Fruit fly (Drosophila melanogaster) whole organism, embryonic: ENCODE measurements around the gene CG42366.

Experiments
- B-H1 ChIP-seq: fragments of 200-800 bp; sonication (Bioruptor generic); IDR thresholded peaks from 3 replicates; pipeline ENCODE4 v1.3.6; 2022; ENCODE audit warnings: missing biosample characterization, missing genetic modification characterization
- B-H2 ChIP-seq: fragments of 200-800 bp; sonication (Bioruptor generic); optimal IDR thresholded peaks from 2 replicates; lab custom pipeline; 2018; ENCODE audit warnings: missing biosample characterization, mild to moderate bottlenecking, missing genetic modification characterization
- CG1024 ChIP-seq: fragments of 200-800 bp; sonication (Bioruptor generic); IDR thresholded peaks from 2 replicates; pipeline ENCODE4 v1.3.6; 2022; ENCODE audit warnings: missing biosample characterization, missing genetic modification characterization
- CG11085 ChIP-seq: fragments of 200-800 bp; sonication (Bioruptor generic); IDR thresholded peaks from 2 replicates; pipeline ENCODE4 v1.3.6; 2022; ENCODE audit warnings: missing biosample characterization, missing genetic modification characterization
- CG12104 ChIP-seq: fragments of 200-800 bp; sonication (Bioruptor generic); optimal IDR thresholded peaks from 3 replicates; lab custom pipeline; 2016; ENCODE audit warnings: missing biosample characterization, missing genetic modification characterization
- CG13775 ChIP-seq: fragments of 200-800 bp; sonication (Bioruptor generic); optimal IDR thresholded peaks from 3 replicates; lab custom pipeline; 2017; ENCODE audit warnings: missing biosample characterization, mild to moderate bottlenecking, missing genetic modification characterization
- CG14667 ChIP-seq: fragments of 200-800 bp; sonication (Bioruptor generic); IDR thresholded peaks from 2 replicates; pipeline ENCODE4 v1.3.6; 2022; ENCODE audit warnings: missing biosample characterization, missing genetic modification characterization
- CG1602 ChIP-seq: fragments of 200-800 bp; sonication (Bioruptor generic); optimal IDR thresholded peaks from 3 replicates; lab custom pipeline; 2016; ENCODE audit warnings: missing biosample characterization, missing genetic modification characterization
- CG17568 ChIP-seq: fragments of 200-800 bp; sonication (Bioruptor generic); optimal IDR thresholded peaks from 2 replicates; lab custom pipeline; 2018; ENCODE audit warnings: missing biosample characterization, mild to moderate bottlenecking, missing genetic modification characterization, moderate library complexity
- CG2678 ChIP-seq: fragments of 200-800 bp; sonication (Bioruptor generic); optimal IDR thresholded peaks from 3 replicates; lab custom pipeline; 2019; ENCODE audit warnings: missing biosample characterization, mild to moderate bottlenecking, missing genetic modification characterization, moderate library complexity
- CG32767 ChIP-seq: fragments of 200-800 bp; sonication (Bioruptor generic); IDR thresholded peaks from 2 replicates; pipeline ENCODE4 v1.3.6; 2022; ENCODE audit warnings: missing biosample characterization, missing genetic modification characterization
- CG5245 ChIP-seq: fragments of 200-800 bp; sonication (Bioruptor generic); optimal IDR thresholded peaks from 3 replicates; lab custom pipeline; 2016; ENCODE audit warnings: missing biosample characterization, missing genetic modification characterization
- CG9932 ChIP-seq: fragments of 200-800 bp; sonication (Bioruptor generic); IDR thresholded peaks from 2 replicates; pipeline ENCODE4 v1.3.6; 2022; ENCODE audit warnings: missing biosample characterization, missing genetic modification characterization
- CoRest ChIP-seq: fragments of 200-800 bp; sonication (Bioruptor generic); optimal IDR thresholded peaks from 3 replicates; lab custom pipeline; 2018; ENCODE audit warnings: missing biosample characterization, mild to moderate bottlenecking, missing genetic modification characterization, moderate library complexity
- D ChIP-seq, 2 experiments: fragments of 200-800 bp in 1 of 2; fragments of >200 bp in 1 of 2; sonication (Bioruptor generic) in 1 of 2; optimal IDR thresholded peaks; 2 replicates in 1 of 2; 3 replicates in 1 of 2; lab custom pipeline; 2017; ENCODE audit warnings: mild to moderate bottlenecking in 1 of 2, missing biosample characterization in 1 of 2, missing genetic modification characterization in 1 of 2, missing genetic modification reagents in 1 of 2
- Doc2 ChIP-seq: fragments of 200-800 bp; sonication (Bioruptor generic); IDR thresholded peaks from 2 replicates; pipeline ENCODE4 v1.3.6; 2022; ENCODE audit warnings: missing biosample characterization, missing genetic modification characterization
- Ets65A ChIP-seq: fragments of 200-800 bp; sonication (Bioruptor generic); peaks from one replicate; lab custom pipeline; 2016; ENCODE audit warnings: missing biosample characterization, missing genetic modification characterization
- Fer2 ChIP-seq: fragments of 200-800 bp; sonication (Bioruptor generic); optimal IDR thresholded peaks from 2 replicates; lab custom pipeline; 2018; ENCODE audit warnings: missing biosample characterization, mild to moderate bottlenecking, missing genetic modification characterization, moderate library complexity
- Gug ChIP-seq: fragments of 200-800 bp; sonication (Bioruptor generic); IDR thresholded peaks from 4 replicates; pipeline ENCODE4 v1.3.6; 2022; ENCODE audit warnings: missing biosample characterization, missing genetic modification characterization
- Hr51 ChIP-seq, 2 experiments: fragments of 200-800 bp; sonication (Bioruptor generic); optimal IDR thresholded peaks; 2 replicates in 1 of 2; 3 replicates in 1 of 2; lab custom pipeline; 2016 to 2018; ENCODE audit warnings: missing biosample characterization in 2 of 2, missing genetic modification characterization in 2 of 2, mild to moderate bottlenecking in 1 of 2, moderate library complexity in 1 of 2
- MBD-R2 ChIP-seq: fragments of 200-800 bp; sonication (Bioruptor generic); IDR thresholded peaks from 2 replicates; pipeline ENCODE4 v1.3.6; 2022; ENCODE audit warnings: missing biosample characterization, missing genetic modification characterization
- NC2α ChIP-seq: fragments of 200-800 bp; sonication (Bioruptor generic); optimal IDR thresholded peaks from 2 replicates; lab custom pipeline; 2016; ENCODE audit warnings: missing biosample characterization, missing genetic modification characterization
- Pdp1 ChIP-seq, 2 experiments: fragments of 200-800 bp; sonication (Bioruptor generic); optimal IDR thresholded peaks; 3 replicates each; lab custom pipeline; 2016; ENCODE audit warnings: missing biosample characterization in 2 of 2, missing genetic modification characterization in 2 of 2, mild to moderate bottlenecking in 1 of 2, moderate library complexity in 1 of 2
- Rfx ChIP-seq: fragments of 200-800 bp; sonication (Bioruptor generic); IDR thresholded peaks from 2 replicates; pipeline ENCODE4 v1.3.6; 2022; ENCODE audit warnings: missing biosample characterization, missing genetic modification characterization
- Six4 ChIP-seq: fragments of 200-800 bp; sonication (Bioruptor generic); optimal IDR thresholded peaks from 2 replicates; lab custom pipeline; 2016; ENCODE audit warnings: missing biosample characterization, missing genetic modification characterization
- Sox102F ChIP-seq: fragments of 200-800 bp; sonication (Bioruptor generic); optimal IDR thresholded peaks from 2 replicates; lab custom pipeline; 2018; ENCODE audit warnings: missing biosample characterization, mild to moderate bottlenecking, missing genetic modification characterization, moderate library complexity
- Xrp1 ChIP-seq: fragments of 200-800 bp; sonication (Bioruptor generic); IDR thresholded peaks from 2 replicates; pipeline ENCODE4 v1.3.6; 2022; ENCODE audit warnings: missing biosample characterization, missing genetic modification characterization
- ac ChIP-seq: fragments of 200-800 bp; sonication (Bioruptor generic); optimal IDR thresholded peaks from 3 replicates; lab custom pipeline; 2017; ENCODE audit warnings: missing biosample characterization, mild to moderate bottlenecking, missing genetic modification characterization
- ase ChIP-seq: fragments of 200-800 bp; sonication (Bioruptor generic); IDR thresholded peaks from 3 replicates; pipeline ENCODE4 v1.3.6; 2022; ENCODE audit warnings: missing biosample characterization, missing genetic modification characterization
- ash1 ChIP-seq: fragments of 200-800 bp; sonication (Bioruptor generic); optimal IDR thresholded peaks from 2 replicates; lab custom pipeline; 2018; ENCODE audit warnings: missing biosample characterization, mild to moderate bottlenecking, missing genetic modification characterization
- ato ChIP-seq: fragments of 200-800 bp; sonication (Bioruptor generic); IDR thresholded peaks from 2 replicates; pipeline ENCODE4 v1.3.6; 2022; ENCODE audit warnings: missing biosample characterization, missing genetic modification characterization; ENCODE audit not compliant: partially characterized antibody
- cg ChIP-seq: fragments of 200-800 bp; sonication (Bioruptor generic); optimal IDR thresholded peaks from 3 replicates; lab custom pipeline; 2019; ENCODE audit warnings: missing biosample characterization, mild to moderate bottlenecking, missing genetic modification characterization, moderate library complexity
- eve ChIP-seq, 2 experiments: fragments of >200 bp; optimal IDR thresholded peaks; 2 replicates each; lab custom pipeline; 2017; ENCODE audit warnings: missing biosample characterization in 2 of 2, missing genetic modification characterization in 2 of 2
- ewg ChIP-seq: fragments of 200-800 bp; sonication (Bioruptor generic); optimal IDR thresholded peaks from 3 replicates; lab custom pipeline; 2017; ENCODE audit warnings: mild to moderate bottlenecking, missing biosample characterization, missing genetic modification reagents, missing genetic modification characterization
- eyg ChIP-seq: fragments of 200-800 bp; sonication (Bioruptor generic); optimal IDR thresholded peaks from 3 replicates; lab custom pipeline; 2016; ENCODE audit warnings: missing biosample characterization, missing genetic modification characterization
- fd64A ChIP-seq: fragments of 200-800 bp; sonication (Bioruptor generic); optimal IDR thresholded peaks from 3 replicates; lab custom pipeline; 2018; ENCODE audit warnings: missing biosample characterization, mild to moderate bottlenecking, missing genetic modification characterization
- fd96Cb ChIP-seq: fragments of 200-800 bp; sonication (Bioruptor generic); optimal IDR thresholded peaks from 2 replicates; lab custom pipeline; 2018; ENCODE audit warnings: missing biosample characterization, mild to moderate bottlenecking, missing genetic modification characterization, moderate library complexity
- grau ChIP-seq: fragments of 200-800 bp; optimal IDR thresholded peaks from 3 replicates; lab custom pipeline; 2019; ENCODE audit warnings: missing biosample characterization, mild to moderate bottlenecking, missing genetic modification characterization, moderate library complexity
- gt ChIP-seq: fragments of 200-800 bp; sonication (Bioruptor generic); IDR thresholded peaks from 2 replicates; pipeline ENCODE4 v1.3.6; 2022; ENCODE audit warnings: missing biosample characterization, missing genetic modification characterization
- hkb ChIP-seq, 2 experiments: fragments of 200-800 bp in 1 of 2; fragments of >200 bp in 1 of 2; sonication (Bioruptor generic) in 1 of 2; IDR thresholded peaks in 1 of 2; optimal IDR thresholded peaks in 1 of 2; 2 replicates each; pipeline versions ENCODE4 v1.3.6 to Lab custom; 2017 to 2022; ENCODE audit warnings: missing biosample characterization in 1 of 2, missing genetic modification characterization in 1 of 2
- lbe ChIP-seq: fragments of 200-800 bp; sonication (Bioruptor generic); optimal IDR thresholded peaks from 2 replicates; lab custom pipeline; 2016; ENCODE audit warnings: missing biosample characterization, mild to moderate bottlenecking, missing genetic modification characterization
- mam ChIP-seq: fragments of 200-800 bp; sonication (Bioruptor generic); optimal IDR thresholded peaks from 3 replicates; lab custom pipeline; 2016; ENCODE audit warnings: missing biosample characterization, missing genetic modification characterization
- mirr ChIP-seq: fragments of 200-800 bp; sonication (Bioruptor generic); optimal IDR thresholded peaks from 3 replicates; lab custom pipeline; 2018; ENCODE audit warnings: missing biosample characterization, mild to moderate bottlenecking, missing genetic modification characterization
- nerfin-2 ChIP-seq: fragments of 200-800 bp; sonication (Bioruptor generic); IDR thresholded peaks from 2 replicates; pipeline ENCODE4 v1.3.6; 2022; ENCODE audit warnings: missing biosample characterization, missing genetic modification characterization; ENCODE audit not compliant: partially characterized antibody
- psq ChIP-seq: fragments of 200-800 bp; sonication (Bioruptor generic); optimal IDR thresholded peaks from 2 replicates; lab custom pipeline; 2017; ENCODE audit warnings: missing biosample characterization, missing genetic modification characterization
- sens ChIP-seq: fragments of 200-800 bp; sonication (Bioruptor generic); peaks from one replicate; lab custom pipeline; 2016; ENCODE audit warnings: missing biosample characterization, missing genetic modification characterization
- sna ChIP-seq: fragments of 200-800 bp; sonication (Bioruptor generic); IDR thresholded peaks from 2 replicates; pipeline ENCODE4 v1.3.6; 2022; ENCODE audit warnings: missing biosample characterization, missing genetic modification characterization; ENCODE audit not compliant: partially characterized antibody
- ssp ChIP-seq: fragments of 200-800 bp; sonication (Bioruptor generic); IDR thresholded peaks from 2 replicates; pipeline ENCODE4 v1.3.6; 2022; ENCODE audit warnings: missing biosample characterization, missing genetic modification characterization
- twi ChIP-seq: fragments of 200-800 bp; optimal IDR thresholded peaks from 2 replicates; lab custom pipeline; 2019; ENCODE audit warnings: missing biosample characterization, mild to moderate bottlenecking, missing genetic modification characterization, moderate library complexity
- usp ChIP-seq: fragments of >200 bp; optimal IDR thresholded peaks from 2 replicates; lab custom pipeline; 2017; ENCODE audit warnings: missing biosample characterization, missing genetic modification characterization

CG42366 gene

DNA sequence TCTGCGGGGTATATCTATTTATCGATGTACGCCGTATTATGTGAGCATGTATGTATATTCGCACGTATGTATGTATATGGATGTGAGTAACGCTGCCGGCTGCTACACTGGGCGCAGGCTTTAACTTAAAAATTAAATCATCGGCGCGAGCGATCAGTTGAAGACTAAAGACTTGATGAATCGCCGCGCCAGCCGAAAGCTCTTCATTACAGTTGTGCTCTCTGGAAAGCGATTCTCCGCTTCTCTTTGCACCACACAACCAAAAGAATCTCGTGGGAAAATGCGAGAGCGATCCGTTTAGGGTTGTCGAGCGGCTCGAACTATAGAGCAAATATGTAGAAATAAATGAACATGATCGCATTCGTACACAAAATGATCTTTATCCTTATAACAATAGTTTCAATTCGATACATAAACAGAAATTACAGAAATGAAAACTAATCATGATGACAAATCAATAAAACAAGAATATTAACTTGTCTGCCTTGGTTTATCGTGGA, 16.4 kb upstream of the CG42366 start, which contains the start of gene CG13124 (continued):
- no peak for TF ChIP-seq nerfin-2 (GFP tag; lab: Robert Waterston, UW)
- peak in 1 of 2 experiments; percentile 60 for TF ChIP-seq Pdp1 (GFP tag; optimal IDR thresholded peaks at IDR 0.05; lab: Kevin White, UChicago)
- TF ChIP-seq CG1602, result no peak
- peak; percentile 38; the same call in 1 of the 2 replicates for TF ChIP-seq Xrp1 (GFP tag; lab: Robert Waterston, UW)
- peak in 1 of 2 experiments; percentile 27 for TF ChIP-seq Hr51 (GFP tag; optimal IDR thresholded peaks at IDR 0.05; lab: Kevin White, UChicago)
- peak; percentile 53 for TF ChIP-seq CG9932 (GFP tag; lab: Robert Waterston, UW)
- peak; percentile 32 for TF ChIP-seq grau
- TF ChIP-seq mam (GFP tag; lab: Kevin White, UChicago), result peak; percentile 8
- no peak for TF ChIP-seq gt (GFP tag; lab: Robert Waterston, UW)
- peak; percentile 46 for TF ChIP-seq cg (GFP tag; lab: Kevin White, UChicago)
- TF ChIP-seq fd64A (GFP tag; lab: Kevin White, UChicago), result no peak
- TF ChIP-seq CG12104 (GFP tag; lab: Kevin White, UChicago), result no peak
- no peak for TF ChIP-seq eve (GFP tag; optimal IDR thresholded peaks at IDR 0.05; lab: Kevin White, UChicago)
- no peak for TF ChIP-seq ssp
- TF ChIP-seq fd96Cb (tag; lab: Kevin White, UChicago), result no peak
- TF ChIP-seq Ets65A (GFP tag; lab: Kevin White, UChicago), result no peak
- no peak for TF ChIP-seq Six4 (GFP tag; lab: Kevin White, UChicago)
- peak; percentile 50 for TF ChIP-seq CG17568 (GFP tag; lab: Kevin White, UChicago)
- TF ChIP-seq CG11085 (GFP tag; lab: Robert Waterston, UW), result no peak
- peak; percentile 17 for TF ChIP-seq B-H2 (GFP tag; lab: Kevin White, UChicago)
- TF ChIP-seq sens, result peak; percentile 84
- TF ChIP-seq CG5245 (GFP tag; lab: Kevin White, UChicago), result no peak
- TF ChIP-seq ewg (GFP tag; lab: Kevin White, UChicago), result no peak
- no peak for TF ChIP-seq psq (GFP tag; lab: Kevin White, UChicago)
- no peak for TF ChIP-seq ase (GFP tag; lab: Robert Waterston, UW)
- no peak for TF ChIP-seq eyg (GFP tag; lab: Kevin White, UChicago)
- TF ChIP-seq CG1024 (GFP tag; lab: Robert Waterston, UW), result no peak
- 0 out of 2 replicates have a peak, but pooled peaks have one; percentile 14 for TF ChIP-seq CG32767 (GFP tag; lab: Robert Waterston, UW)
- TF ChIP-seq CG2678 (tag; lab: Kevin White, UChicago), result peak; percentile 43
- TF ChIP-seq Rfx (GFP tag; lab: Robert Waterston, UW), result peak; percentile 74
- no peak for TF ChIP-seq D (optimal IDR thresholded peaks at IDR 0.05; lab: Kevin White, UChicago)
- TF ChIP-seq D (GFP tag; optimal IDR thresholded peaks at IDR 0.05; lab: Kevin White, UChicago), result no peak
- TF ChIP-seq ato (GFP tag; lab: Robert Waterston, UW), result no peak
- no peak for TF ChIP-seq Gug (GFP tag; lab: Robert Waterston, UW)
- no peak for TF ChIP-seq twi (tag; lab: Kevin White, UChicago)
- TF ChIP-seq sna (GFP tag; lab: Robert Waterston, UW), result no peak
- no peak for TF ChIP-seq MBD-R2
- no peak for TF ChIP-seq lbe
- TF ChIP-seq ac (GFP tag; lab: Kevin White, UChicago), result no peak
- no peak for TF ChIP-seq Doc2 (GFP tag; lab: Robert Waterston, UW)
- TF ChIP-seq mirr (GFP tag; lab: Kevin White, UChicago), result peak; percentile 57
- peak; percentile 4 for TF ChIP-seq Sox102F (GFP tag; lab: Kevin White, UChicago)
- TF ChIP-seq hkb (optimal IDR thresholded peaks at IDR 0.05; lab: Kevin White, UChicago), result no peak
- TF ChIP-seq hkb (GFP tag; IDR thresholded peaks at IDR 0.05; lab: Robert Waterston, UW), result peak; percentile 24
- TF ChIP-seq CG13775, result no peak
- no peak for TF ChIP-seq ash1 (GFP tag; lab: Kevin White, UChicago)
- TF ChIP-seq NC2α (GFP tag; lab: Kevin White, UChicago), result no peak
- TF ChIP-seq CG14667 (GFP tag; lab: Robert Waterston, UW), result no peak
- TF ChIP-seq Fer2 (tag; lab: Kevin White, UChicago), result no peak
- TF ChIP-seq B-H1 (GFP tag; lab: Robert Waterston, UW), result no peak
- TF ChIP-seq CoRest (tag; lab: Kevin White, UChicago), result no peak
- no peak for TF ChIP-seq usp (GFP tag; lab: Kevin White, UChicago)
